Worm (Caenorhabditis elegans): ENCODE measurements around the gene nhr-199.

- no peak for TF ChIP-seq ztf-29 (GFP tag; IDR thresholded peaks at IDR 0.05)
- TF ChIP-seq T22C8.4 (GFP tag; IDR thresholded peaks at IDR 0.05): no peak
- no peak for TF ChIP-seq klf-2 (GFP tag; conservative IDR thresholded peaks at IDR 0.05)
- no peak for TF ChIP-seq flt-1 (GFP tag; IDR thresholded peaks at IDR 0.05)
- no peak for TF ChIP-seq ztf-23 (GFP tag; IDR thresholded peaks at IDR 0.05)
- no peak for TF ChIP-seq tab-1 (GFP tag; IDR thresholded peaks at IDR 0.05)
- no peak for TF ChIP-seq ref-1 (GFP tag; conservative IDR thresholded peaks at IDR 0.05)
These were observed 42.2 kb upstream of the nhr-199 start, which contains the start of gene str-18 for ce11 chrV:15741851-15742250.
